Fruit fly (Drosophila melanogaster) whole organism, pupa: Measurements from ENCODE around the gene kat80.

Source experiments
- CG10348 ChIP-seq: fragments of 200-800 bp; sonication (Bioruptor generic); IDR thresholded peaks from 2 replicates; pipeline ENCODE4 v1.3.6; 2022; ENCODE audit warnings: missing biosample characterization, missing genetic modification characterization
- CG12605 ChIP-seq: fragments of 200-800 bp; sonication (Bioruptor generic); IDR thresholded peaks from 2 replicates; pipeline ENCODE4 v1.3.6; 2022; ENCODE audit warnings: missing biosample characterization, missing genetic modification characterization
- CG13204 ChIP-seq: fragments of 200-800 bp; sonication (Bioruptor generic); optimal IDR thresholded peaks from 2 replicates; lab custom pipeline; 2018; ENCODE audit warnings: missing biosample characterization, mild to moderate bottlenecking, missing genetic modification characterization, moderate library complexity
- CG34367 ChIP-seq: fragments of 200-800 bp; sonication (Bioruptor generic); optimal IDR thresholded peaks from 2 replicates; lab custom pipeline; 2018; ENCODE audit warnings: missing biosample characterization, mild to moderate bottlenecking, missing genetic modification characterization
- CG8159 ChIP-seq: fragments of 200-800 bp; sonication (Bioruptor generic); optimal IDR thresholded peaks from 3 replicates; lab custom pipeline; 2018; ENCODE audit warnings: missing biosample characterization, mild to moderate bottlenecking, missing genetic modification characterization, moderate library complexity
- CG9948 ChIP-seq: fragments of 200-800 bp; sonication (Bioruptor generic); optimal IDR thresholded peaks from 2 replicates; lab custom pipeline; 2018; ENCODE audit warnings: missing biosample characterization, mild to moderate bottlenecking, missing genetic modification characterization, moderate library complexity
- Pif1B ChIP-seq: fragments of 200-800 bp; sonication (Bioruptor generic); optimal IDR thresholded peaks from 3 replicates; lab custom pipeline; 2016; ENCODE audit warnings: missing biosample characterization, missing genetic modification characterization
- Snoo ChIP-seq: fragments of 200-800 bp; sonication (Bioruptor generic); optimal IDR thresholded peaks from 3 replicates; lab custom pipeline; 2017; ENCODE audit warnings: missing biosample characterization, mild to moderate bottlenecking, missing genetic modification characterization, inconsistent platforms
- gl ChIP-seq: fragments of 200-800 bp; sonication (Bioruptor generic); optimal IDR thresholded peaks from 2 replicates; lab custom pipeline; 2018; ENCODE audit warnings: missing biosample characterization, mild to moderate bottlenecking, missing genetic modification characterization
- rn ChIP-seq: fragments of 200-800 bp; sonication (Bioruptor generic); IDR thresholded peaks from 2 replicates; pipeline ENCODE4 v1.3.6; 2022; ENCODE audit warnings: missing biosample characterization, missing genetic modification characterization

DNA sequence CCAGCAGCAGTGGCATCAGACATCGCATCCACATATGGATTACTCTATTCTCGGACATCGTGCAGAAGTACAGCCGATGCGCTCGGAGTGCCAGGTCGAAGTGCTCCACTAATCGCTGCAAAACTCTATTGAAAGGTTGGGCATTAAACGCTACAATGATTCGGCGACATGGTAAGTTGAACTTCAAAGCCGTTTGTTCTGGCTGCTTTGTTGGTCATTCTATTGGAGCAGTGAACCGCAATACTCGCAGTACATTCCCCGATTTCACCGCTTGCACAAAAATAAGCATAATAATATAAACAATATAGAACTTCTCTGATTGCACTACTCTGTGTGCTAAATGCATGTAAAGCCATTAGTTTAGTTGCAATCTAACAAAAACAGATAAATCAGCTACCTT, 9.5 kb downstream of the kat80 start, which contains the start of gene CG12507:
- TF ChIP-seq CG8159 (tag; lab: Kevin White, UChicago) (no peak), CG12605 (no peak), Pif1B (GFP tag; lab: Kevin White, UChicago) (no peak), CG9948 (tag; lab: Kevin White, UChicago) (no peak), gl (tag; lab: Kevin White, UChicago) (no peak), rn (GFP tag; lab: Robert Waterston, UW) (no peak), CG13204 (no peak), CG34367 (tag; lab: Kevin White, UChicago) (no peak), Snoo (no peak), CG10348 (GFP tag; lab: Robert Waterston, UW) (no peak)
